Worm (Caenorhabditis elegans): ENCODE results near the gene Y73F8A.20.

ce11 chrIV:15402565-15402964, 24.3 kb downstream of the Y73F8A.20 start:
- TF ChIP-seq elt-1 (tag; optimal IDR thresholded peaks at IDR 0.05) (no peak), ztf-11 (tag; optimal IDR thresholded peaks at IDR 0.05) (no peak), ama-1 (optimal IDR thresholded peaks at IDR 0.05) (no peak), mab-5 (tag; optimal IDR thresholded peaks at IDR 0.05) (no peak), zag-1 (tag; optimal IDR thresholded peaks at IDR 0.05) (no peak), snpc-4 (tag; optimal IDR thresholded peaks at IDR 0.05) (no peak), aly-2 (tag; optimal IDR thresholded peaks at IDR 0.05) (no peak), blmp-1 (tag; optimal IDR thresholded peaks at IDR 0.05; ENCODE audit: insufficient read depth) (no peak)

Measured in whole organism, L2 larva.